Worm (Caenorhabditis elegans) whole organism, L4/young adult: ENCODE data around the gene nspe-6.

Source experiments
- dao-5 ChIP-seq: sonication (generic microtip); optimal IDR thresholded peaks from 2 replicates; lab custom pipeline; 2016; ENCODE audit warnings: missing genotype, missing genetic modification characterization, moderate library complexity, missing compliant biosample characterization
- him-1 ChIP-seq: sonication (generic microtip); optimal IDR thresholded peaks from 2 replicates; lab custom pipeline; 2016; ENCODE audit warnings: missing genotype, missing genetic modification reagents, missing genetic modification characterization, missing compliant biosample characterization

- TF ChIP-seq him-1: no peak
- TF ChIP-seq dao-5 (tag; lab: Kevin White, UChicago): no peak
These were observed 9.9 kb downstream of the nspe-6 start for ce11 chrII:12606108-12606507.
